Worm (Caenorhabditis elegans): ENCODE results near the gene C56G2.9.

DNA sequence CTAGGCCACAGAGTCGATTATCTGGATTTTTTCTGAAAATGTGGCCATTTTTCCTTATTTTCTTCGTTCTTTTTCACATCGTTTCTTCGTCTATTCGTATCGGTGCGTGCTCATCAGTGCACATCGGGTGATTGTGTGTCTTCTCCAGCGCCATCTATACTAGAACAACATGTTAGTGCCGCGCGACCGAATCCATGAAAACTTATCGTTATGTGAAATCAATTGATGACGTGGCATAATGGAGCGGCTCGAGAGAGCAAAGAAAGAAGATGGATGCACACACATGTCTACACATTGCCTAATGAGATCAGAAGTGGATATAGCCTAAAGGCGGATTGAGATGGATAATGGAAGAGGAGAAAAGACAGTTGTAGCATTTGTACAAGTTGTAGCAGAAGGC lies 30.9 kb downstream of the C56G2.9 start:
- no peak for TF ChIP-seq nhr-237 (tag; optimal IDR thresholded peaks at IDR 0.05)
- TF ChIP-seq blmp-1 (tag; optimal IDR thresholded peaks at IDR 0.05) = no peak
- TF ChIP-seq lsy-2 (tag; optimal IDR thresholded peaks at IDR 0.05) = no peak
- TF ChIP-seq ces-1 (GFP tag; optimal IDR thresholded peaks at IDR 0.05) = peak; percentile 16
